Worm (Caenorhabditis elegans) whole organism, young adult: Measurements from ENCODE around the gene nhr-236.

ENCODE experiments used
- B0336.3 ChIP-seq: fragments of 200-800 bp; sonication (Bioruptor generic); IDR thresholded peaks from 2 replicates; pipeline ENCODE4 v1.3.6; 2022; ENCODE audit warnings: missing genetic modification characterization, missing compliant biosample characterization
- F33H1.4 ChIP-seq: fragments of 200-800 bp; sonication (Bioruptor generic); IDR thresholded peaks from 2 replicates; pipeline ENCODE4 v1.3.6; 2022; ENCODE audit warnings: missing genetic modification reagents, missing genetic modification characterization, missing compliant biosample characterization
- F39B2.1 ChIP-seq: fragments of 200-800 bp; sonication (Bioruptor generic); IDR thresholded peaks from 2 replicates; pipeline ENCODE4 v1.3.6; 2022; ENCODE audit warnings: missing genetic modification reagents, missing genetic modification characterization, missing compliant biosample characterization
- F52B5.7 ChIP-seq: sonication (generic microtip); optimal IDR thresholded peaks from 2 replicates; lab custom pipeline; 2016; ENCODE audit warnings: mild to moderate bottlenecking, missing genetic modification characterization, missing compliant biosample characterization
- F57A8.1 ChIP-seq: fragments of 200-800 bp; sonication (Bioruptor generic); optimal IDR thresholded peaks from 2 replicates; lab custom pipeline; 2018; ENCODE audit warnings: mild to moderate bottlenecking, missing genetic modification characterization, moderate library complexity, missing compliant biosample characterization
- K11D2.4 ChIP-seq: fragments of 200-800 bp; sonication (Bioruptor generic); IDR thresholded peaks from 2 replicates; pipeline ENCODE4 v1.3.6; 2022; ENCODE audit warnings: missing genetic modification reagents, missing genetic modification characterization, missing compliant biosample characterization
- Y53G8AR.9 ChIP-seq: fragments of 200-800 bp; sonication (Bioruptor generic); conservative IDR thresholded peaks from 2 replicates; pipeline ENCODE4 v1.3.6; 2022; ENCODE audit warnings: missing genetic modification reagents, missing genetic modification characterization, missing compliant biosample characterization
- Y95B8A.8 ChIP-seq: fragments of 200-800 bp; sonication (Bioruptor generic); IDR thresholded peaks from 2 replicates; pipeline ENCODE4 v1.3.6; 2022; ENCODE audit warnings: missing genetic modification reagents, missing genetic modification characterization, missing compliant biosample characterization
- ZK185.1 ChIP-seq: sonication (generic microtip); optimal IDR thresholded peaks from 2 replicates; lab custom pipeline; 2016; ENCODE audit warnings: mild to moderate bottlenecking, missing genetic modification characterization, missing compliant biosample characterization; ENCODE audit not compliant: poor library complexity, severe bottlenecking
- akir-1 ChIP-seq: fragments of 200-800 bp; sonication (Bioruptor generic); optimal IDR thresholded peaks from 2 replicates; lab custom pipeline; 2018; ENCODE audit warnings: mild to moderate bottlenecking, missing genetic modification characterization, moderate library complexity, missing compliant biosample characterization
- ama-1 ChIP-seq, 3 experiments: fragments of 150-350 bp in 1 of 3; sonication (generic microtip) in 2 of 3; optimal IDR thresholded peaks; 2 replicates each; lab custom pipeline; 2014 to 2018; ENCODE audit warnings: missing biosample characterization in 2 of 3, missing genetic modification characterization in 2 of 3, missing genetic modification reagents in 2 of 3
- aptf-2 ChIP-seq: fragments of 200-800 bp; sonication (Bioruptor generic); conservative IDR thresholded peaks from 2 replicates; pipeline ENCODE4 v1.3.6; 2022; ENCODE audit warnings: missing genetic modification reagents, missing genetic modification characterization, missing compliant biosample characterization
- athp-1 ChIP-seq: sonication (generic microtip); optimal IDR thresholded peaks from 2 replicates; lab custom pipeline; 2017; ENCODE audit warnings: mild to moderate bottlenecking, missing genetic modification characterization, missing compliant biosample characterization
- attf-5 ChIP-seq: fragments of 200-800 bp; sonication (Bioruptor generic); optimal IDR thresholded peaks from 2 replicates; lab custom pipeline; 2018; ENCODE audit warnings: mild to moderate bottlenecking, missing genetic modification characterization, missing compliant biosample characterization
- bed-1 ChIP-seq: fragments of 200-800 bp; sonication (Bioruptor generic); IDR thresholded peaks from 2 replicates; pipeline ENCODE4 v1.3.6; 2022; ENCODE audit warnings: missing genetic modification reagents, missing genetic modification characterization, missing compliant biosample characterization
- ccch-3 ChIP-seq: fragments of 200-800 bp; sonication (Bioruptor generic); optimal IDR thresholded peaks from 2 replicates; lab custom pipeline; 2018; ENCODE audit warnings: mild to moderate bottlenecking, missing genetic modification characterization, missing compliant biosample characterization
- cebp-1 ChIP-seq, 2 experiments: fragments of 200-800 bp in 1 of 2; sonication (Bioruptor generic) in 1 of 2; sonication (generic microtip) in 1 of 2; IDR thresholded peaks in 1 of 2; optimal IDR thresholded peaks in 1 of 2; 2 replicates each; pipeline versions ENCODE4 v1.3.6 to Lab custom; 2017 to 2022; ENCODE audit warnings: missing compliant biosample characterization in 2 of 2, missing genetic modification characterization in 2 of 2, mild to moderate bottlenecking in 1 of 2, missing genetic modification reagents in 1 of 2, moderate library complexity in 1 of 2
- cebp-2 ChIP-seq: fragments of 200-800 bp; sonication (Bioruptor generic); IDR thresholded peaks from 2 replicates; pipeline ENCODE4 v1.3.6; 2022; ENCODE audit warnings: missing genetic modification characterization, missing compliant biosample characterization
- ceh-40 ChIP-seq: fragments of 200-800 bp; sonication (Bioruptor generic); IDR thresholded peaks from 2 replicates; pipeline ENCODE4 v1.3.6; 2022; ENCODE audit warnings: missing genetic modification characterization, missing compliant biosample characterization
- chd-7 ChIP-seq: sonication (generic microtip); optimal IDR thresholded peaks from 2 replicates; lab custom pipeline; 2016; ENCODE audit warnings: mild to moderate bottlenecking, missing genetic modification characterization, moderate library complexity, missing compliant biosample characterization
- die-1 ChIP-seq: sonication (generic microtip); optimal IDR thresholded peaks from 2 replicates; lab custom pipeline; 2016; ENCODE audit warnings: missing genotype, mild to moderate bottlenecking, missing genetic modification characterization, missing compliant biosample characterization
- dox-1 ChIP-seq: fragments of 200-800 bp; sonication (Bioruptor generic); IDR thresholded peaks from 2 replicates; pipeline ENCODE4 v1.3.6; 2022; ENCODE audit warnings: missing genetic modification reagents, missing genetic modification characterization, missing compliant biosample characterization
- egl-44 ChIP-seq: fragments of 200-800 bp; sonication (Bioruptor generic); IDR thresholded peaks from 2 replicates; pipeline ENCODE4 v1.3.6; 2022; ENCODE audit warnings: missing genetic modification reagents, missing genetic modification characterization, missing compliant biosample characterization
- ekl-4 ChIP-seq: fragments of 200-800 bp; sonication (Bioruptor generic); IDR thresholded peaks from 2 replicates; pipeline ENCODE4 v1.3.6; 2022; ENCODE audit warnings: missing genetic modification reagents, missing genetic modification characterization, missing compliant biosample characterization
- fkh-3 ChIP-seq: sonication (generic microtip); optimal IDR thresholded peaks from 2 replicates; lab custom pipeline; 2016; ENCODE audit warnings: mild to moderate bottlenecking, missing genetic modification characterization, missing compliant biosample characterization
- hlh-12 ChIP-seq: sonication (generic microtip); optimal IDR thresholded peaks from 2 replicates; lab custom pipeline; 2016; ENCODE audit warnings: missing genetic modification characterization, missing compliant biosample characterization
- hlh-26 ChIP-seq: fragments of 200-800 bp; sonication (Bioruptor generic); conservative IDR thresholded peaks from 2 replicates; pipeline ENCODE4 v1.3.6; 2022; ENCODE audit warnings: missing genetic modification reagents, missing genetic modification characterization, missing compliant biosample characterization
- let-607 ChIP-seq, 2 experiments: fragments of 200-800 bp in 1 of 2; sonication (Bioruptor generic) in 1 of 2; sonication (generic microtip) in 1 of 2; optimal IDR thresholded peaks; 2 replicates each; lab custom pipeline; 2016 to 2018; ENCODE audit warnings: mild to moderate bottlenecking in 2 of 2, missing compliant biosample characterization in 2 of 2, missing genetic modification characterization in 2 of 2, moderate library complexity in 2 of 2, missing genotype in 1 of 2
- lin-26 ChIP-seq: fragments of 200-800 bp; sonication (Bioruptor generic); IDR thresholded peaks from 2 replicates; pipeline ENCODE4 v1.3.6; 2022; ENCODE audit warnings: missing genetic modification reagents, missing genetic modification characterization, missing compliant biosample characterization
- lin-35 ChIP-seq, 3 experiments: fragments of 150-350 bp in 2 of 3; sonication (generic microtip) in 1 of 3; optimal IDR thresholded peaks; 2 replicates each; lab custom pipeline; 2014 to 2018; ENCODE audit warnings: missing biosample characterization in 3 of 3, missing genetic modification characterization in 3 of 3, missing genetic modification reagents in 3 of 3
- lin-40 ChIP-seq: sonication (generic microtip); optimal IDR thresholded peaks from 2 replicates; lab custom pipeline; 2016; ENCODE audit warnings: missing genetic modification characterization, mild to moderate bottlenecking, missing compliant biosample characterization, missing genotype, missing genetic modification reagents
- lin-54 ChIP-seq: fragments of 200-800 bp; sonication (Bioruptor generic); optimal IDR thresholded peaks from 2 replicates; lab custom pipeline; 2018; ENCODE audit warnings: mild to moderate bottlenecking, missing genetic modification characterization, missing compliant biosample characterization
- lir-1 ChIP-seq: fragments of 200-800 bp; sonication (Bioruptor generic); conservative IDR thresholded peaks from 2 replicates; pipeline ENCODE4 v1.3.6; 2022; ENCODE audit warnings: missing genetic modification reagents, missing genetic modification characterization, missing compliant biosample characterization
- madf-3 ChIP-seq: fragments of 200-800 bp; sonication (Bioruptor generic); IDR thresholded peaks from 2 replicates; pipeline ENCODE4 v1.3.6; 2022; ENCODE audit warnings: missing genetic modification reagents, missing genetic modification characterization, missing compliant biosample characterization
- madf-6 ChIP-seq: fragments of 200-800 bp; sonication (Bioruptor generic); IDR thresholded peaks from 2 replicates; pipeline ENCODE4 v1.3.6; 2022; ENCODE audit warnings: missing genetic modification reagents, missing genetic modification characterization, missing compliant biosample characterization
- madf-8 ChIP-seq: fragments of 200-800 bp; sonication (Bioruptor generic); conservative IDR thresholded peaks from 2 replicates; pipeline ENCODE4 v1.3.6; 2022; ENCODE audit warnings: missing genetic modification reagents, missing genetic modification characterization, missing compliant biosample characterization
- mcd-1 ChIP-seq: fragments of 200-800 bp; sonication (Bioruptor generic); IDR thresholded peaks from 2 replicates; pipeline ENCODE4 v1.3.6; 2022; ENCODE audit warnings: missing genetic modification reagents, missing genetic modification characterization, missing compliant biosample characterization
- nfya-1 ChIP-seq: sonication (generic microtip); optimal IDR thresholded peaks from 2 replicates; lab custom pipeline; 2017; ENCODE audit warnings: antibody characterized with exemption, missing compliant biosample characterization, missing genetic modification characterization, borderline replicate concordance; ENCODE audit not compliant: insufficient read depth
- nhr-120 ChIP-seq: fragments of 200-800 bp; sonication (Bioruptor generic); IDR thresholded peaks from 2 replicates; pipeline ENCODE4 v1.3.6; 2022; ENCODE audit warnings: missing genetic modification characterization, missing compliant biosample characterization
- nhr-27 ChIP-seq: fragments of 200-800 bp; sonication (Bioruptor generic); optimal IDR thresholded peaks from 2 replicates; lab custom pipeline; 2018; ENCODE audit warnings: mild to moderate bottlenecking, missing genetic modification characterization, moderate library complexity, missing compliant biosample characterization
- nhr-80 ChIP-seq: sonication (generic microtip); optimal IDR thresholded peaks from 2 replicates; lab custom pipeline; 2016; ENCODE audit warnings: missing genetic modification characterization, missing compliant biosample characterization
- snpc-1.1 ChIP-seq: sonication (generic microtip); optimal IDR thresholded peaks from 2 replicates; lab custom pipeline; 2017; ENCODE audit warnings: missing genetic modification characterization, mild to moderate bottlenecking, missing compliant biosample characterization, antibody characterized with exemption, moderate library complexity, missing genotype, missing genetic modification reagents; ENCODE audit not compliant: insufficient read depth
- unc-130 ChIP-seq: sonication (generic microtip); optimal IDR thresholded peaks from 2 replicates; lab custom pipeline; 2016; ENCODE audit warnings: missing genetic modification reagents, missing genetic modification characterization, missing compliant biosample characterization
- ztf-26 ChIP-seq: sonication (generic microtip); optimal IDR thresholded peaks from 2 replicates; lab custom pipeline; 2017; ENCODE audit warnings: missing genetic modification characterization, missing compliant biosample characterization

Gene nhr-236

ce11 chrIV:2313721-2314683 is 15.4 kb downstream of the nhr-236 start, which contains the start of gene vha-11:
vha-11 (minus strand) TSS chrIV:2314567.
- TF ChIP-seq attf-5 (GFP tag; lab: Kevin White, UChicago) (no peak), B0336.3 (GFP tag; lab: Robert Waterston, UW) (peak; percentile 15; the same call in 1 of the 2 replicates), athp-1 (tag; lab: Kevin White, UChicago) (peak; percentile 64), lin-40 (tag; lab: Kevin White, UChicago) (no peak), K11D2.4 (no peak; the same call in 1 of the 2 replicates), lir-1 (GFP tag; lab: Robert Waterston, UW) (no peak), lin-35 (GFP tag; optimal IDR thresholded peaks at IDR 0.05; lab: Kevin White, UChicago) (no peak), ztf-26 (tag; lab: Kevin White, UChicago) (peak; percentile 32), mcd-1 (GFP tag; lab: Robert Waterston, UW) (peak; percentile 78), madf-6 (GFP tag; lab: Robert Waterston, UW) (no peak), F39B2.1 (GFP tag; lab: Robert Waterston, UW) (no peak), let-607 (tag; optimal IDR thresholded peaks at IDR 0.05; lab: Kevin White, UChicago) (peak in 1 of 2 experiments; percentile 12), Y95B8A.8 (0 out of 2 replicates have a peak, but pooled peaks have one; percentile 39), madf-3 (GFP tag; lab: Robert Waterston, UW) (no peak), fkh-3 (peak; percentile 72), bed-1 (GFP tag; lab: Robert Waterston, UW) (no peak), cebp-1 (GFP tag; IDR thresholded peaks at IDR 0.05; lab: Robert Waterston, UW) (no peak), cebp-1 (tag; optimal IDR thresholded peaks at IDR 0.05; lab: Kevin White, UChicago) (no peak), ccch-3 (GFP tag; lab: Kevin White, UChicago) (no peak), unc-130 (no peak), nhr-27 (no peak), egl-44 (GFP tag; lab: Robert Waterston, UW) (0 out of 2 replicates have a peak, but pooled peaks have one; percentile 19), aptf-2 (GFP tag; lab: Robert Waterston, UW) (0 out of 2 replicates have a peak, but pooled peaks have one; percentile 31), hlh-26 (no peak), lin-54 (GFP tag; lab: Kevin White, UChicago) (peak; percentile 40), Y53G8AR.9 (GFP tag; lab: Robert Waterston, UW) (peak; percentile 60), nhr-80 (no peak), hlh-12 (tag; lab: Kevin White, UChicago) (no peak), ekl-4 (GFP tag; lab: Robert Waterston, UW) (peak; percentile 48; the same call in 1 of the 2 replicates), ama-1 (optimal IDR thresholded peaks at IDR 0.05; lab: Kevin White, UChicago) (peak; percentile 34), ama-1 (GFP tag; optimal IDR thresholded peaks at IDR 0.05; lab: Kevin White, UChicago) (no peak), F33H1.4 (GFP tag; lab: Robert Waterston, UW) (no peak), F57A8.1 (GFP tag; lab: Kevin White, UChicago) (no peak), F52B5.7 (tag; lab: Kevin White, UChicago) (no peak), ceh-40 (GFP tag; lab: Robert Waterston, UW) (0 out of 2 replicates have a peak, but pooled peaks have one; percentile 9)

- TF ChIP-seq cebp-2 (GFP tag; lab: Robert Waterston, UW) (no peak), nfya-1 (tag; lab: Kevin White, UChicago) (no peak), ZK185.1 (no peak), lin-54 (GFP tag; lab: Kevin White, UChicago) (peak; percentile 56), madf-8 (peak; percentile 42; the same call in 1 of the 2 replicates), dox-1 (GFP tag; lab: Robert Waterston, UW) (0 out of 2 replicates have a peak, but pooled peaks have one; percentile 38), mcd-1 (GFP tag; lab: Robert Waterston, UW) (peak; percentile 82), akir-1 (GFP tag; lab: Kevin White, UChicago) (no peak), lin-26 (GFP tag; lab: Robert Waterston, UW) (no peak), die-1 (tag; lab: Kevin White, UChicago) (no peak), nhr-120 (GFP tag; lab: Robert Waterston, UW) (no peak), madf-6 (GFP tag; lab: Robert Waterston, UW) (peak; percentile 66), snpc-1.1 (tag; lab: Kevin White, UChicago) (no peak), chd-7 (tag; lab: Kevin White, UChicago) (no peak)
Observed at ce11 chrIV:2311554-2311953, 17.9 kb downstream of the nhr-236 start.
